Worm (Caenorhabditis elegans): ENCODE data around the gene R06F6.14.

ce11 chrII:10843527-10843926 is 34.4 kb downstream of the R06F6.14 start, which contains the start of gene M106.8:
- TF ChIP-seq ztf-23 (GFP tag; IDR thresholded peaks at IDR 0.05) (no peak), T22C8.4 (GFP tag; IDR thresholded peaks at IDR 0.05) (no peak), ref-1 (GFP tag; conservative IDR thresholded peaks at IDR 0.05) (no peak), med-1 (GFP tag; optimal IDR thresholded peaks at IDR 0.05; ENCODE audit: insufficient read depth) (no peak), flt-1 (GFP tag; IDR thresholded peaks at IDR 0.05) (no peak), tab-1 (GFP tag; IDR thresholded peaks at IDR 0.05) (no peak), ztf-29 (GFP tag; IDR thresholded peaks at IDR 0.05) (no peak), cog-1 (tag; optimal IDR thresholded peaks at IDR 0.05) (no peak)

All from whole organism, midembryonic.